Worm (Caenorhabditis elegans) whole organism, L3 larva: ENCODE data around the gene F44E2.6.
A peak's percentile ranks its signal among the peaks of the same experiment; 100 is the strongest.

Experiments used
- R02D3.7 ChIP-seq: fragments of 150-350 bp; optimal IDR thresholded peaks from 2 replicates; lab custom pipeline; 2014; ENCODE audit warnings: missing biosample characterization, missing genetic modification characterization
- ZK546.5 ChIP-seq: sonication (generic microtip); optimal IDR thresholded peaks from 2 replicates; lab custom pipeline; 2017; ENCODE audit warnings: missing biosample characterization, missing genetic modification characterization
- ama-1 ChIP-seq: fragments of 150-350 bp; optimal IDR thresholded peaks from 2 replicates; lab custom pipeline; 2018
- ceh-16 ChIP-seq: sonication (generic microtip); optimal IDR thresholded peaks from 2 replicates; lab custom pipeline; 2017; ENCODE audit warnings: missing biosample characterization, missing genetic modification characterization
- ceh-28 ChIP-seq: fragments of 150-350 bp; optimal IDR thresholded peaks from 2 replicates; lab custom pipeline; 2014; ENCODE audit warnings: missing biosample characterization, missing genetic modification reagents, missing genetic modification characterization
- ceh-9 ChIP-seq: sonication (generic microtip); optimal IDR thresholded peaks from 2 replicates; lab custom pipeline; 2018; ENCODE audit warnings: missing biosample characterization, missing genetic modification characterization
- daf-12 ChIP-seq: fragments of 150-350 bp; optimal IDR thresholded peaks from 2 replicates; lab custom pipeline; 2014; ENCODE audit warnings: missing biosample characterization, missing genetic modification reagents, missing genetic modification characterization
- elt-1 ChIP-seq: fragments of 150-350 bp; optimal IDR thresholded peaks from 2 replicates; lab custom pipeline; 2014; ENCODE audit warnings: missing biosample characterization, missing genetic modification characterization
- elt-2 ChIP-seq: sonication (generic microtip); optimal IDR thresholded peaks from 2 replicates; lab custom pipeline; 2016; ENCODE audit warnings: missing genetic modification reagents, mild to moderate bottlenecking, missing genetic modification characterization, missing compliant biosample characterization
- elt-3 ChIP-seq, 3 experiments: fragments of 150-350 bp in 1 of 3; sonication (generic microtip) in 2 of 3; optimal IDR thresholded peaks; 2 replicates in 2 of 3; 4 replicates in 1 of 3; lab custom pipeline; 2014 to 2017; ENCODE audit warnings: missing biosample characterization in 3 of 3, missing genetic modification characterization in 3 of 3
- eor-1 ChIP-seq, 2 experiments: fragments of 150-350 bp; optimal IDR thresholded peaks; 2 replicates each; lab custom pipeline; 2014 to 2018; ENCODE audit warnings: missing biosample characterization in 2 of 2, missing genetic modification characterization in 2 of 2
- fkh-10 ChIP-seq: sonication (generic microtip); optimal IDR thresholded peaks from 2 replicates; lab custom pipeline; 2017; ENCODE audit warnings: missing biosample characterization, missing genetic modification reagents, missing genetic modification characterization
- fkh-2 ChIP-seq: fragments of 150-350 bp; optimal IDR thresholded peaks from 2 replicates; lab custom pipeline; 2014; ENCODE audit warnings: missing biosample characterization, missing genetic modification reagents, missing genetic modification characterization
- fos-1 ChIP-seq: fragments of 150-350 bp; optimal IDR thresholded peaks from 2 replicates; lab custom pipeline; 2014; ENCODE audit warnings: missing biosample characterization, missing genetic modification characterization
- hmg-11 ChIP-seq: sonication (generic microtip); optimal IDR thresholded peaks from 2 replicates; lab custom pipeline; 2016; ENCODE audit warnings: missing genetic modification characterization, missing compliant biosample characterization
- jun-1 ChIP-seq: fragments of 150-350 bp; optimal IDR thresholded peaks from 2 replicates; lab custom pipeline; 2014; ENCODE audit warnings: missing biosample characterization, missing genetic modification reagents, missing genetic modification characterization
- lin-15B ChIP-seq: fragments of 150-350 bp; optimal IDR thresholded peaks from 2 replicates; lab custom pipeline; 2014; ENCODE audit warnings: missing biosample characterization, missing genetic modification characterization
- lin-39 ChIP-seq: fragments of 150-350 bp; optimal IDR thresholded peaks from 2 replicates; lab custom pipeline; 2018; ENCODE audit warnings: missing biosample characterization, missing genetic modification reagents, missing genetic modification characterization
- lsy-12 ChIP-seq: sonication (generic microtip); optimal IDR thresholded peaks from 2 replicates; lab custom pipeline; 2016; ENCODE audit warnings: mild to moderate bottlenecking, missing genetic modification characterization, missing compliant biosample characterization
- mml-1 ChIP-seq: fragments of 150-350 bp; sonication (generic microtip); optimal IDR thresholded peaks from 3 replicates; lab custom pipeline; 2014; ENCODE audit warnings: missing biosample characterization, missing genetic modification characterization
- nfya-1 ChIP-seq: sonication (generic microtip); optimal IDR thresholded peaks from 2 replicates; lab custom pipeline; 2017; ENCODE audit warnings: missing genetic modification characterization, mild to moderate bottlenecking, missing compliant biosample characterization, antibody characterized with exemption, moderate library complexity; ENCODE audit not compliant: insufficient read depth
- nhr-11 ChIP-seq: fragments of 150-350 bp; optimal IDR thresholded peaks from 2 replicates; lab custom pipeline; 2014; ENCODE audit warnings: missing biosample characterization, missing genetic modification characterization
- nhr-12 ChIP-seq: fragments of 150-350 bp; optimal IDR thresholded peaks from 2 replicates; lab custom pipeline; 2014; ENCODE audit warnings: missing biosample characterization, missing genetic modification characterization
- nhr-237 ChIP-seq: fragments of 150-350 bp; optimal IDR thresholded peaks from 2 replicates; lab custom pipeline; 2014; ENCODE audit warnings: missing biosample characterization, missing genetic modification characterization
- nhr-43 ChIP-seq: sonication (generic microtip); optimal IDR thresholded peaks from 2 replicates; lab custom pipeline; 2016; ENCODE audit warnings: mild to moderate bottlenecking, missing genetic modification characterization, missing compliant biosample characterization; ENCODE audit not compliant: poor library complexity, severe bottlenecking
- pha-4 ChIP-seq: fragments of 150-350 bp; optimal IDR thresholded peaks from 2 replicates; lab custom pipeline; 2014; ENCODE audit warnings: missing biosample characterization, missing genetic modification reagents, missing genetic modification characterization
- pqm-1 ChIP-seq: fragments of 150-350 bp; optimal IDR thresholded peaks from 2 replicates; lab custom pipeline; 2017; ENCODE audit warnings: missing biosample characterization, missing genetic modification characterization, inconsistent platforms
- sea-2 ChIP-seq: fragments of 150-350 bp; sonication (generic microtip); optimal IDR thresholded peaks from 4 replicates; lab custom pipeline; 2014; ENCODE audit warnings: missing biosample characterization, missing genetic modification reagents, missing genetic modification characterization
- skn-1 ChIP-seq: fragments of 150-350 bp; optimal IDR thresholded peaks from 2 replicates; lab custom pipeline; 2014; ENCODE audit warnings: missing biosample characterization, missing genetic modification characterization
- unc-39 ChIP-seq: sonication (generic microtip); optimal IDR thresholded peaks from 4 replicates; lab custom pipeline; 2017; ENCODE audit warnings: missing biosample characterization, missing genetic modification characterization
- unc-62 ChIP-seq: fragments of 150-350 bp; sonication (generic microtip); optimal IDR thresholded peaks from 4 replicates; lab custom pipeline; 2014; ENCODE audit warnings: missing biosample characterization, missing genetic modification reagents, missing genetic modification characterization
- zag-1 ChIP-seq: fragments of 150-350 bp; optimal IDR thresholded peaks from 2 replicates; lab custom pipeline; 2014; ENCODE audit warnings: missing biosample characterization, missing genetic modification characterization
- ztf-4 ChIP-seq: fragments of 150-350 bp; optimal IDR thresholded peaks from 2 replicates; lab custom pipeline; 2014; ENCODE audit warnings: missing biosample characterization, missing genetic modification characterization

The F44E2.6 gene

DNA sequence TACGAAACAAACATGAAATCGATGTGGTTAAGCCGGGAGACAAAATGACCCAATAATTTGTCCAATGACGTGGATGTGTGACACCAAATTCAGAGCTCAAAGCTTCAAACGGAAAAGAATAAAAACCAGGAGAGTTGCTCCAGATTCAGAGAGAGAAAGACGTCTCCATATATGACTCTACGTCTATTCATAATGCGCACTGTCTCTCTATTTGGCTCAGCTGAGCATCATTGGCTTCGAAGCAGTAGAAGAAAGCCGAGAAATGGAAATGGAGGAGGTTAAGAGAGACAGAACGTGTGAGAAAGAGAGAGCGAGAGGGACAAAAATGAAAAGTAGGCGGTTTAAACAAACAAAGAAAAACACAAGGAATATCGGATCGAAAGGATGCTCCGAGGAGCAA is 41.3 kb upstream of the F44E2.6 start:
- peak; percentile 24 for TF ChIP-seq hmg-11 (tag; lab: Kevin White, UChicago)
- peak; percentile 45 for TF ChIP-seq nfya-1 (tag; lab: Kevin White, UChicago)
- TF ChIP-seq ama-1, result no peak
- TF ChIP-seq elt-3 (tag; optimal IDR thresholded peaks at IDR 0.05; lab: Kevin White, UChicago), result no peak
- no peak for TF ChIP-seq lin-15B (tag; lab: Kevin White, UChicago)
- TF ChIP-seq nhr-43 (tag; lab: Kevin White, UChicago), result no peak
- TF ChIP-seq pha-4 (tag; lab: Kevin White, UChicago), result peak; percentile 36
- peak; percentile 78 for TF ChIP-seq lin-39 (tag; lab: Kevin White, UChicago)
- TF ChIP-seq fkh-2 (tag; lab: Kevin White, UChicago), result no peak

DNA sequence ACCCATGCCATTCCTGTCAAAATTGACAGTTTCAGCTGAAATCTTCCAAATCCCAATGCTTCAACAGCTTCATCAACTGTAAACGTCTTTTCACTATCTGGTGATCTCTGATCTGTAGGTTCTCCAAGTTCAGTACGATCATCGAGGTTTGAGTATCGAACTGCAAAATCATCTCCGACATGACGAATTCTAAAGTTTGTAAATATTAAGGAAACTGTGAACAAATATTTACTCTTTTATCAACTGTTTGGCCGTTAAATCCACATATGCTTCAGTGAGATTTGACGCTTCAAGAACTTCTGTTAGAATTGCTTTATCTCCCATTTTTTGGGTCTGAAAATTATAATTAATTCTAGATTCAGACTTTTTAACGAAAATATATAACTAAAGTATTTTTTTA is 40.1 kb upstream of the F44E2.6 start, which contains the start of gene svop-1:
TSS of gene svop-1 (minus strand) at position 339 of the 400 bp plus-strand sequence.
- no peak for TF ChIP-seq nfya-1 (tag; lab: Kevin White, UChicago)
- TF ChIP-seq pha-4 (tag; lab: Kevin White, UChicago), result peak; percentile 51
- TF ChIP-seq sea-2 (GFP tag; lab: Kevin White, UChicago), result no peak
- no peak for TF ChIP-seq nhr-11
- TF ChIP-seq nhr-237 (tag; lab: Kevin White, UChicago), result no peak
- TF ChIP-seq elt-3 (tag; optimal IDR thresholded peaks at IDR 0.05; lab: Kevin White, UChicago), result no peak
- no peak for TF ChIP-seq ceh-9 (tag; lab: Kevin White, UChicago)
- TF ChIP-seq ZK546.5 (tag; lab: Kevin White, UChicago), result no peak

DNA sequence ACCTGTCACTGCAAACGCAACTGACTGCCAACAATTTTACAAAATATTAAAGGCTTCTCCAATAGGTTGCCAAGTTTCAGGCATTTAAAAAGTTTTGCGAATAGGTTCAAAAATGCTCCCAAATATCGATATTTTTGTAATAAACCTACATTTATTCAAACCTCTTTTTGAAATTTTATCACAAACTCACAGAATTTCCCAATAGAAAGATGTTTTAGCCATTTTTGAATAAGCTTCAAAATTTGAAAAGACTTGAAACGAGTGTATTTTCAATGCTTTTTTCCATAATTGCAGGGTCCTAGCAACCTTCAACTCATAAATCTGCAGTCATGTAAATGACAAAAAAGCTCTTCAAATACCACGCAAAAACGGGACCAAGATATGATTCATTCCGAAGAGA is 37.3 kb upstream of the F44E2.6 start:
- TF ChIP-seq zag-1 (tag; lab: Kevin White, UChicago) (no peak), nhr-12 (tag; lab: Kevin White, UChicago) (no peak), elt-1 (tag; lab: Kevin White, UChicago) (no peak), jun-1 (tag; lab: Kevin White, UChicago) (no peak), lin-39 (tag; lab: Kevin White, UChicago) (no peak), lsy-12 (tag; lab: Kevin White, UChicago) (no peak), elt-2 (tag; lab: Kevin White, UChicago) (no peak), eor-1 (tag; optimal IDR thresholded peaks at IDR 0.05; lab: Kevin White, UChicago) (no peak), mml-1 (tag; lab: Kevin White, UChicago) (no peak), ceh-16 (tag; lab: Kevin White, UChicago) (no peak), unc-39 (tag; lab: Kevin White, UChicago) (no peak), ceh-28 (tag; lab: Kevin White, UChicago) (no peak)
- TF ChIP-seq, all 47 proteins: peak for 0

DNA sequence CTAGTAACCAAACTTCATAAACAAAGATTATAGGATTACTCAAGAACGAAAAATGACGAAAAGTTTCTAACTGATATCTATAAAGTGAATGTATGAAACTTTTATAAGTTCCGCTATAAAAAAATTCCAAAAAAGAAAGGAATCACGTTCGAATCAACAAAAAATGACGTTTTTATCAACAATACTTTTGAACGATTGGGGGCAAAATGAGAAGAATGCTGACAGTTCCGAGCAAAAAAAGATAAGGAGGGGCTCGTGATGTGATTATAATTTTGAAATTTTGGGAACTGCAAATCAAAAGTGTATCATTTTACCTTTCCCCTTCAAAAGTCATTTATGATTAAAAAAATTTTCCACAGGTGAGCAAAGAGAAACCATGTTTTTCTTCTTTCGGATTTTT is 33.9 kb upstream of the F44E2.6 start:
- TF ChIP-seq hmg-11 (tag; lab: Kevin White, UChicago), result no peak
- TF ChIP-seq jun-1 (tag; lab: Kevin White, UChicago), result peak; percentile 23
- TF ChIP-seq elt-1 (tag; lab: Kevin White, UChicago), result no peak
- TF ChIP-seq lsy-12 (tag; lab: Kevin White, UChicago), result no peak
- peak; percentile 70 for TF ChIP-seq pqm-1 (tag; lab: Kevin White, UChicago)
- TF ChIP-seq nhr-11, result no peak
- TF ChIP-seq fos-1 (tag; lab: Kevin White, UChicago), result no peak
- TF ChIP-seq unc-39 (tag; lab: Kevin White, UChicago), result no peak
- TF ChIP-seq daf-12, result no peak
- no peak for TF ChIP-seq ama-1
- TF ChIP-seq nhr-43 (tag; lab: Kevin White, UChicago), result no peak
- no peak for TF ChIP-seq eor-1 (tag; optimal IDR thresholded peaks at IDR 0.05; lab: Kevin White, UChicago)
- no peak for TF ChIP-seq ztf-4
- no peak for TF ChIP-seq skn-1
- no peak for TF ChIP-seq R02D3.7
- TF ChIP-seq elt-2 (tag; lab: Kevin White, UChicago), result peak; percentile 93
- no peak for TF ChIP-seq elt-3 (tag; optimal IDR thresholded peaks at IDR 0.05; lab: Kevin White, UChicago)
- TF ChIP-seq unc-62 (GFP tag; lab: Kevin White, UChicago), result no peak
- peak; percentile 52 for TF ChIP-seq pha-4 (tag; lab: Kevin White, UChicago)
- no peak for TF ChIP-seq lin-15B (tag; lab: Kevin White, UChicago)

DNA sequence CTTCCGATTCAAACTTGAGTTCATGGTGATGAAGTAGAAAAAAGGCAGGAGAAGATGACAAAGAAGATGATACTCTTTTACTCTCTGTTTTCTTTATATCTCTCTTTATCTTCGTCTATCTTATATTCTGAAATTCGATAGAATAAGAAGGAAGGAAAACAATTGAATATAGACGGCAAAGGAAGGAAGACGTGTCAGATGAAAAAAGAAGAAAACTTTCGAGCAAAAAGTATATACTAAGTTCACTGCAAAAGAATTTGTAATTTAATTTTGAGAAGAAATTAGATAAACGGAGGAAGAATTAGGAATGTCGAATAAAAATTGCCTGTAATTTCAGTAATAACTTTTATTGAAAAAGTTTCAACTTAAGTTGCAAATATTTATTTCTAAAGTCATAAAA is 32.0 kb upstream of the F44E2.6 start, which contains the start of gene K01F9.2:
TSS of gene K01F9.2 (minus strand) at position 127 of the 400 bp plus-strand sequence.
- TF ChIP-seq unc-39 (tag; lab: Kevin White, UChicago), result no peak
- no peak for TF ChIP-seq pha-4 (tag; lab: Kevin White, UChicago)
- no peak for TF ChIP-seq fos-1 (tag; lab: Kevin White, UChicago)
- peak; percentile 96 for TF ChIP-seq fkh-10 (GFP tag; lab: Kevin White, UChicago)
- TF ChIP-seq nfya-1 (tag; lab: Kevin White, UChicago), result no peak
